Worm (Caenorhabditis elegans): ENCODE data around the gene F59D6.1.
A peak's percentile ranks its signal among the peaks of the same experiment; 100 is the strongest.
"Not testable (repeated sequence)": the region's sequence is repeated elsewhere in the genome, so short reads cannot be mapped to it uniquely, and the experiment has no call there.

Gene F59D6.1

DNA sequence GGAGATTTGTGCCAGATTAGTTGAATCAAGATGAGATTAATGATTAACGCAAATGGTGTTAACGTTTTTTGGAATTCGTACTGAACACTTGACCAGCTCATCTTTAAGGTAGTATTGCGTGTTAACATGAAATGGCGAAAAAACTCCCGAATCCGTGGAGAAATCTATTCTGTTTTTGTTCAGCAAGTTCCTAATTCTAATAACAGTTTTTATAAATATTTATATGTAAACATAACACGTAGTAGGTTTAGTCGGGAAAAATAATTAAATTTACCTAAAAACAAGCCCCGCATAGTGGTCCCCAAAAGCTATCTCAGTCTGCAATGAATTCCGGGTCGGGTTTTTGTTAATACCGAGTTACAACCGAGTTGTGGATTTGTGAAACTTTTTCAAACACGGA is 14.1 kb downstream of the F59D6.1 start, which contains the start of gene str-244:
TSS of gene str-244 (minus strand) at position 101 of the 400 bp plus-strand sequence.
- no peak for TF ChIP-seq lin-29 (GFP tag; IDR thresholded peaks at IDR 0.05)
- TF ChIP-seq aha-1 (tag) = peak; percentile 24
- no peak for TF ChIP-seq ceh-44 (GFP tag; IDR thresholded peaks at IDR 0.05)

DNA sequence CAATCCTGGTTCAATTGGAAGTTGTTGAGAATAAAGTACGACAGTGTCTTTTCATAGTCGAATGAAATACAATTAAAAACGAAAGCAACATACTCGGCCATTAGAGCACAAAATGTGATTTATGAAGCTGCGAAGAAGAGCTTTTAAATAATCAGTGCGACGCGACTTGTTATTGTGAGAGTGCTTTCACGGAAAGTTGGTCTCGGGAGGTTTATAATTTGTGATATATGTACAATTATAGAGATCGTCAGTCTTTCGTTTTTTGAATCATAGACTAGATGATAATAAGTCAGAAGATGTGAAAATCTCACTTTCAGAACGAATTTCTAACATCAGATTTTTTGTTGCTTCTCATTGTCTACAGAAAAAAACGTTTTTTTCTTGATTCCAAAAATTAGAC is 17.1 kb downstream of the F59D6.1 start, which contains the start of gene srt-15:
TSS of gene srt-15 (minus strand) at position 101 of the 400 bp plus-strand sequence.
- no peak for TF ChIP-seq F49E8.2 (tag; optimal IDR thresholded peaks at IDR 0.05; ENCODE audit: borderline replicate concordance)
- TF ChIP-seq nhr-6 (tag; optimal IDR thresholded peaks at IDR 0.05) = no peak
- TF ChIP-seq nhr-237 (tag; optimal IDR thresholded peaks at IDR 0.05) = no peak
- no peak for TF ChIP-seq nhr-41 (GFP tag; IDR thresholded peaks at IDR 0.05)
- no peak for TF ChIP-seq jun-1 (tag; optimal IDR thresholded peaks at IDR 0.05)
- no peak for TF ChIP-seq nhr-28 (tag; optimal IDR thresholded peaks at IDR 0.05)
- no peak for TF ChIP-seq T26A8.4 (GFP tag; IDR thresholded peaks at IDR 0.05)
- no peak for TF ChIP-seq ZK546.5 (tag; optimal IDR thresholded peaks at IDR 0.05)

DNA sequence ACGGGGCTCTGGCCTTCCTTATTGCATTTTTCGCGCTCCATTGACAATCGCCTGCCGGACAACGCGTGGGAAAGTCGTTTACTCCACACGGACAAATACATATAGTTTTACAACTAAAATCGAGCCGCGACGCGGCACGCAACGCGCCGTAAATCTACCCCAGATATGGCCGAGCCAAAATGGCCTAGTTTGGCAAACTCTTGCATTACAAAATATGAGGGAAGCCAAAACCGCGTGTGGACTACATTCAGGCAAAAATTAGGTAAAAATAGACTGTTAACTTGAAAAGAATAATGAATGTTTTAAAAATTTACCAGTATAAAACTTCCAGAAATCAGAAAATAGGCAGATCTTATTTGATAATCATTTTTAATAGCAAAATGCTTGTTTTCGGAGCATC is 19.5 kb downstream of the F59D6.1 start, which contains the start of gene srt-16:
TSS of gene srt-16 (minus strand) at position 101 of the 400 bp plus-strand sequence.
- not testable (repeated sequence) for TF ChIP-seq dve-1 (tag; optimal IDR thresholded peaks at IDR 0.05; ENCODE audit: insufficient read depth); hif-1 (tag; optimal IDR thresholded peaks at IDR 0.05); egl-43 (GFP tag; IDR thresholded peaks at IDR 0.05)

DNA sequence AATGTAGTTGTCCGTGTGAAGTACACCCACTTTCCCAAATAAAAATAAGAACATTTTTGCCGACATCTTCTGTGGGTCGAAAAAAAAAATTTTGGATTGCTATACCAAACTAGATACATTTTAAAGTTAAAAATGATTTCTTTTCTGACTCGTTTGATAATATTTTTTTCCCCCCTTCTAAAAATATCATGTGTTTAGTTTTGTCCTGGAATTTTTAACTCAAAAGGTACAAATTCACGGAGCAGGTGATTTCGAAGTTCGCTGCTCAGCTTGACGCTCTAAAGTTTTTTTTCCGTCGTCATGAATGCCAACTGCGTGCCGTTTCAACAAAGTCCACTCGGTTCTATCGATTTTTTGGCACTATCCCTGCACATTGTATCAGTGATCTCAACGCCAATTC is 21.0 kb downstream of the F59D6.1 start, which contains the start of gene srh-185:
TSS of gene srh-185 (plus strand) at position 301 of the 400 bp plus-strand sequence.
- TF ChIP-seq unc-62 (GFP tag; optimal IDR thresholded peaks at IDR 0.05 in 1 of 2) (peak in 1 of 2 experiments; percentile 11), unc-62 (tag; optimal IDR thresholded peaks at IDR 0.05) (no peak), arid-1 (GFP tag; conservative IDR thresholded peaks at IDR 0.05) (no peak)

DNA sequence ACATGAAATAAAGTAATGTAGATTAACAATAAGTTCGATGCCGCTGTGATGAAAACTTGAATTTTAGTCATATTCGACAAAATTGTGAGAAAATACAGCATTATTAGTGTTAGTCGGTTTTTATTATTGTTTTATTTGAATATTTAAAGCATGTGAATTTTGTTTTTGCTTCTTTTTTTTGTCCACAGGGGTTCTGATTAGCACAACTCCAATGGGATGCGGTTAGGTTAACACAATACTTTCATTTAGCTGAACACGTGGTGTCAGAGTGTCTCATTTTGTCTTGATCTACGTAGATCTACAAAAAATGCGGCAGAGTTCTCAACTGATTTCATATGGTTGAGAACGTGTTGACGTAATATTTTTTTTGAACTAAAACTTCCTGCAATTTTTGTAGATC is 24.2 kb downstream of the F59D6.1 start, which contains the start of gene str-40:
TSS of gene str-40 (minus strand) at position 101 of the 400 bp plus-strand sequence.
- no peak for TF ChIP-seq nhr-111 (GFP tag; optimal IDR thresholded peaks at IDR 0.05)
- TF ChIP-seq mep-1 (tag; optimal IDR thresholded peaks at IDR 0.05) = no peak
- no peak for TF ChIP-seq rbr-2 (tag; optimal IDR thresholded peaks at IDR 0.05)
- no peak for TF ChIP-seq nhr-77 (tag; optimal IDR thresholded peaks at IDR 0.05)
- TF ChIP-seq sdz-12 (GFP tag; optimal IDR thresholded peaks at IDR 0.05) = no peak
- no peak for TF ChIP-seq D1046.2 (GFP tag; IDR thresholded peaks at IDR 0.05)
- TF ChIP-seq F26F4.8 (GFP tag; conservative IDR thresholded peaks at IDR 0.05) = no peak
- TF ChIP-seq dmd-6 (GFP tag; IDR thresholded peaks at IDR 0.05) = no peak
- no peak for TF ChIP-seq snpc-1.2 (GFP tag; IDR thresholded peaks at IDR 0.05)
- no peak for TF ChIP-seq dmd-9 (GFP tag; IDR thresholded peaks at IDR 0.05)
- no peak for TF ChIP-seq lin-1 (GFP tag; IDR thresholded peaks at IDR 0.05)
- no peak for TF ChIP-seq ceh-82 (tag; optimal IDR thresholded peaks at IDR 0.05)

DNA sequence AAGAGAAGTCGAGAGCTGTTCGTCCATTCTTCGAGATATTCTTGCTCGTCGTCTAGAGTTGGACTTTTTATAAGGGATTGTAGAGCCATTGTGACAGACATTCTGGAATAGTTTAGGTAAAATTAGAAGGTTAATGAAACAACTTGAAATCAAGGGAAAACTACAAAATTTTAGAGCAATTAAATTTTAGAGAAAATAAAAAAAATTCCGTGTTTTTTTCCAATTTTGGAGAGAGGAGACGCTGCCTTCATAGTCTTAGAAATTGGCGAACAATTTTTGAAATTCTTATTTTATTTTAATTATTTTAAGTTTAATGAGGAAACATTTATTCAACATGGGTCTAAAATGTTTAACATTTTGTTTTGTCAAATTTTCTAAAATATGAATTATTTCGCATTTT is 26.6 kb downstream of the F59D6.1 start, which contains the start of gene C50H11.13:
TSS of gene C50H11.13 (minus strand) at position 101 of the 400 bp plus-strand sequence.
- TF ChIP-seq gei-8 (GFP tag; optimal IDR thresholded peaks at IDR 0.05) = no peak
- TF ChIP-seq mdl-1 (tag; optimal IDR thresholded peaks at IDR 0.05) = no peak
- TF ChIP-seq vab-7 (GFP tag; IDR thresholded peaks at IDR 0.05) = no peak

Data from whole organism, L4 larva.